Worm (Caenorhabditis elegans) whole organism, early embryonic: ENCODE results near the gene mcm-6.

Source experiments
- B0310.2 ChIP-seq: sonication (generic microtip); optimal IDR thresholded peaks from 2 replicates; lab custom pipeline; 2016; ENCODE audit warnings: mild to moderate bottlenecking, missing genetic modification characterization, missing compliant biosample characterization
- F13C5.2 ChIP-seq: sonication (generic microtip); optimal IDR thresholded peaks from 2 replicates; lab custom pipeline; 2017; ENCODE audit warnings: mild to moderate bottlenecking, missing genetic modification characterization, inconsistent platforms, missing compliant biosample characterization
- aly-1 ChIP-seq: sonication (generic microtip); optimal IDR thresholded peaks from 2 replicates; lab custom pipeline; 2016; ENCODE audit warnings: missing genetic modification characterization, missing compliant biosample characterization
- ama-1 ChIP-seq: fragments of 150-350 bp; optimal IDR thresholded peaks from 2 replicates; lab custom pipeline; 2014
- ceh-13 ChIP-seq: fragments of 200-800 bp; sonication (Bioruptor generic); optimal IDR thresholded peaks from 2 replicates; lab custom pipeline; 2018; ENCODE audit warnings: mild to moderate bottlenecking, missing genetic modification characterization, missing compliant biosample characterization
- ceh-36 ChIP-seq: sonication (generic microtip); optimal IDR thresholded peaks from 2 replicates; lab custom pipeline; 2016; ENCODE audit warnings: missing genetic modification characterization, inconsistent platforms, missing compliant biosample characterization
- ets-7 ChIP-seq: sonication (generic microtip); optimal IDR thresholded peaks from 2 replicates; lab custom pipeline; 2016; ENCODE audit warnings: missing genotype, missing genetic modification characterization, missing compliant biosample characterization
- flt-1 ChIP-seq: fragments of 200-800 bp; sonication (Bioruptor generic); IDR thresholded peaks from 2 replicates; pipeline ENCODE4 v1.3.6; 2022; ENCODE audit warnings: missing genetic modification characterization, missing compliant biosample characterization
- hmbx-1 ChIP-seq: sonication (generic microtip); optimal IDR thresholded peaks from 2 replicates; lab custom pipeline; 2016; ENCODE audit warnings: mild to moderate bottlenecking, missing genetic modification characterization, missing compliant biosample characterization
- hmg-4 ChIP-seq: fragments of 200-800 bp; sonication (Bioruptor generic); optimal IDR thresholded peaks from 2 replicates; lab custom pipeline; 2018; ENCODE audit warnings: mild to moderate bottlenecking, missing genetic modification characterization, missing compliant biosample characterization
- hnd-1 ChIP-seq: sonication (generic microtip); optimal IDR thresholded peaks from 2 replicates; lab custom pipeline; 2016; ENCODE audit warnings: missing genetic modification characterization, missing compliant biosample characterization
- pes-1 ChIP-seq: fragments of 200-800 bp; sonication (Bioruptor generic); IDR thresholded peaks from 2 replicates; pipeline ENCODE4 v1.3.6; 2022; ENCODE audit warnings: missing genetic modification reagents, missing genetic modification characterization, missing compliant biosample characterization
- scrt-1 ChIP-seq: fragments of 200-800 bp; sonication (Bioruptor generic); IDR thresholded peaks from 2 replicates; pipeline ENCODE4 v1.3.6; 2022; ENCODE audit warnings: missing genetic modification characterization, missing compliant biosample characterization
- sea-1 ChIP-seq: fragments of 200-800 bp; sonication (Bioruptor generic); conservative IDR thresholded peaks from 2 replicates; pipeline ENCODE4 v1.3.6; 2022; ENCODE audit warnings: missing genetic modification characterization, missing compliant biosample characterization
- tbx-11 ChIP-seq: fragments of 200-800 bp; sonication (Bioruptor generic); IDR thresholded peaks from 2 replicates; pipeline ENCODE4 v1.3.6; 2022; ENCODE audit warnings: missing genetic modification characterization, missing compliant biosample characterization
- tbx-37 ChIP-seq: fragments of 200-800 bp; sonication (Bioruptor generic); conservative IDR thresholded peaks from 2 replicates; pipeline ENCODE4 v1.3.6; 2022; ENCODE audit warnings: missing genetic modification reagents, missing genetic modification characterization, missing compliant biosample characterization
- tra-4 ChIP-seq: sonication (generic microtip); optimal IDR thresholded peaks from 2 replicates; lab custom pipeline; 2017; ENCODE audit warnings: missing genetic modification characterization, missing compliant biosample characterization

mcm-6 gene

DNA sequence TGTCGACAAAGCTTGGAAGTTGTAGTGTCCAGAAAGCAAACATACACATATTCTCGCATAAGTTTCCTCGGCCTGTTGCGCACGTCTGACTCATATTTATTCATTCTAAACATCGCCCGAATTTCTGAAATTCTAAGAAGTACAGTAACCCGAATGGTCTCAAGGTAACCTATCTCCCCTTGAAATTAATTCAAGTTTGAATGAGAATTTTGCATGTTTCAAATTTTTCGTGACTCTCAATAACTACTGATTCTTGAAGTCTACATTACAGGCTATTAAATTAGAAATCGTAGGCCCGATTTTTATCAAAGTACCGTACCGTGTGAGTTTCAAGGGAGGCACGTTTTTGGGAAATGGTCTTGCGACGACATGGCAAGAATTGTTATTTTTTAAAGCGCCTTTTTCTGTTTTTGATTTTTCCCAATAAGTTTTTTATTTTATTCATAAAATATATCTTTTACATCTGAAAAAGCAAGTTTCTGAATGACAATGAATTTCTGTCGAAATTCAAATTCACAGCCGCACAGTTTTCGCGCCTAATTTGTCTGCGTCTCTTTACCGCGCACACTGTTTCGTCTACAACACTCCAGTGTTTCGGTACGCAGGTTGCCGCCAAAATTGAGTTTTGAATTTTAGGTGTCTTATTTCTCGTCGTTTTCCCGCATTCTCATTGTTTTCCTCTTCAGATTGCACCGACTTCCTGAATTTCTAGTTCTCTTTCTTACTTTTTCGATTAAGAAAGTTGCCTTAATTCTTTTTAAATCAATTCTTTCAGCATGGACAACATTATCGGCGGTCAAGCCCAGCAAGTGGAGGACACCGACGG, at the start of gene mcm-6, which contains the start of gene R10E11.9:
Gene mcm-6 (plus strand): TSS at position 776 of the 826 bp plus-strand sequence.
Gene R10E11.9 (minus strand): TSS at position 51 of the 826 bp plus-strand sequence.
- no peak for TF ChIP-seq sea-1 (GFP tag; lab: Robert Waterston, UW)
- no peak for TF ChIP-seq ama-1 (lab: Kevin White, UChicago)
- no peak for TF ChIP-seq hnd-1 (tag; lab: Kevin White, UChicago)
- no peak for TF ChIP-seq ceh-13 (GFP tag; lab: Kevin White, UChicago)
- no peak for TF ChIP-seq scrt-1 (GFP tag; lab: Robert Waterston, UW)
- TF ChIP-seq flt-1 (GFP tag; lab: Robert Waterston, UW), result no peak
- TF ChIP-seq tbx-37 (GFP tag; lab: Robert Waterston, UW), result no peak
- no peak for TF ChIP-seq B0310.2
- TF ChIP-seq pes-1 (GFP tag; lab: Robert Waterston, UW), result no peak
- TF ChIP-seq hmg-4 (GFP tag; lab: Kevin White, UChicago), result no peak
- no peak for TF ChIP-seq F13C5.2 (tag; lab: Kevin White, UChicago)
- TF ChIP-seq tbx-11 (GFP tag; lab: Robert Waterston, UW), result no peak

DNA sequence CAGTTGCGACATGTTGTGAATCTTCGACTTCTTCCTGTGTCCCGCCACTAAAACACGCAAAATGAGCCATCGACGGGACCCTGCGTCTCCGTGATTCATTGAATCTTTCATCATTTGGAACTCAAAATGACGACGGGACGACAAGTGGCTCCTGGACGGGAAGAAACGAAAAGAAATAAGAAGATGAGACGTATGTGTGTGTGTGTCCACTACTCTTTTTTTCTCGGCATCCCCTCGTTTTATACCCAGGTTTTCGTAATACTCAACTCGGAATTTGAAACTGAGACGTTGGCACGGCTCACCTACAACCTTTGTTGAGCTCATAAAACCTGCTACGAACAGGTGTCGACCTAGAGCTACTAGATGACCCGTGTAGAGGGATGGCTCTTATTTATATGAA, 49.6 kb upstream of the mcm-6 start:
- TF ChIP-seq scrt-1 (GFP tag; lab: Robert Waterston, UW), result no peak
- no peak for TF ChIP-seq pes-1 (GFP tag; lab: Robert Waterston, UW)
- no peak for TF ChIP-seq hnd-1 (tag; lab: Kevin White, UChicago)
- no peak for TF ChIP-seq hmg-4 (GFP tag; lab: Kevin White, UChicago)
- TF ChIP-seq hmbx-1 (tag; lab: Kevin White, UChicago), result no peak
- TF ChIP-seq ceh-36, result no peak

DNA sequence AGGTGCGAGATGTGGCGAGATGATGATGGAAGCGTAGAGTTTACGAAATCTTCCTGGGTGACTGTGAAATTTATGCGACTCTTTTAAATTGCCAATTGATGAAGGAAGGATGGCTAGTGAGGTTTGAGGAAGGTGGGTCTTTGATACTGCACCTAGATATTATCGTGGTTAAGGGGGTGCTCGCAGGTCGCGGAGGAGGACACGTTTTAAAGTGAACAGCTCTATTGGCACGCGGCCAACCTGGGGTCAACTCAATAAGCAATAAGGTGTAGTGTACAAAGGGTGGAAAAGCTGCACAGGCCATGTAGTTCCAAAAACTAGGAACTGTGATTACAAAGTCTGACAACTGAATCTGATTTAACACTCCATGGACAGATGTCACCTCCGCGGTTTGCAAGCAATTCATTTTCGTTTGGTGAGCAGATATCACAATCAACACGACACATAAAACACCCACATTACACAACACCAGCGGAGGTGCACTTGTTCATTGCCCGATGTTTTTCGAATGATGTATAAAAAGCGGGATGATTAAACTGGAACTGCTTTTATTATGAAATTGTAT, 48.8 kb upstream of the mcm-6 start:
- TF ChIP-seq ama-1 (lab: Kevin White, UChicago) (no peak), tbx-37 (GFP tag; lab: Robert Waterston, UW) (no peak), ets-7 (tag; lab: Kevin White, UChicago) (no peak), tbx-11 (GFP tag; lab: Robert Waterston, UW) (no peak)

DNA sequence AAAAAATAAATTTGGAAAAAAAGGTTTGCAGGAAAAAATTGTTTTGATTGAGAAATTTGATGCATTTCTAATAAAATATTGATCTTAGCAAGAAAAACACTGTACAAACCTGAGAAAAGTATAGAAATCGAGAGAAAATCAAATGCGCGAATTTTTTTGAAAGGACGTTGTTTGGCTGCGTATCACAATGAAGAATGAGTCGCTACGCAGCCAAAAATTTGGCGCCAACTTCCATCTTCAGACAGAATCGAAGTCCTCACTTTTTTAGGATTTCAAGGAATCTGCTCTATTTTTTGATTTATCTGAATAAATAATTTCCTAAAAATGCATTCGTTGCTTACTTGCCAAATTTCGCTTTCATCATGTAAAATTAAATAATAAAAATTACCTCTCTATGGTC, 47.5 kb upstream of the mcm-6 start:
- no peak for TF ChIP-seq B0310.2
- no peak for TF ChIP-seq tra-4 (tag; lab: Kevin White, UChicago)
- TF ChIP-seq pes-1 (GFP tag; lab: Robert Waterston, UW), result no peak
- no peak for TF ChIP-seq hmg-4 (GFP tag; lab: Kevin White, UChicago)
- no peak for TF ChIP-seq scrt-1 (GFP tag; lab: Robert Waterston, UW)
- no peak for TF ChIP-seq sea-1 (GFP tag; lab: Robert Waterston, UW)
- TF ChIP-seq ama-1 (lab: Kevin White, UChicago), result no peak
- no peak for TF ChIP-seq hnd-1 (tag; lab: Kevin White, UChicago)
- TF ChIP-seq ceh-13 (GFP tag; lab: Kevin White, UChicago), result no peak
- no peak for TF ChIP-seq ets-7 (tag; lab: Kevin White, UChicago)
- no peak for TF ChIP-seq F13C5.2 (tag; lab: Kevin White, UChicago)
- no peak for TF ChIP-seq aly-1 (tag; lab: Kevin White, UChicago)
- TF ChIP-seq hmbx-1 (tag; lab: Kevin White, UChicago), result no peak
- TF ChIP-seq tbx-37 (GFP tag; lab: Robert Waterston, UW), result no peak
- no peak for TF ChIP-seq tbx-11 (GFP tag; lab: Robert Waterston, UW)
- TF ChIP-seq flt-1 (GFP tag; lab: Robert Waterston, UW), result no peak
- no peak for TF ChIP-seq ceh-36

DNA sequence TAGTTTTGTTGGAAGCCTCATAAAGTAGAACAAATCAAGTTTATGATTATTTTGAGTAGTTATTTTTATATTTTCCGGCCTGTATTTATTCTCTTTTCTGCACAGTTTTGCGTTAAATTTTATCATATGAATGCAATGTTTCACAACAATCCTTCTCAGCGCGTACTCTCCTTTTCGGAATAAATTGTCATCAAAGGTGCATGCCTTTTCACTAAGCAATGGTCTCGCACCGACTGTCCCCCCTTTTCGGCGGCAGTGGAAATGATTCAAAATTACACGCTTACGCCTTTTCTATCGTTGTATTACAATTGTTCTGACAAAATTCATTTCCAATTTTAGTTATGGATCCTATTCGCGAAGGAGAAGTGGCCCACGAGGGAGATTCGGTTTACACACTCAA, 47.0 kb upstream of the mcm-6 start, which contains the start of the genes iff-1 and cdk-1:
Gene iff-1 (minus strand): TSS at position 61 of the 400 bp plus-strand sequence.
Gene cdk-1 (plus strand): TSS at position 340 of the 400 bp plus-strand sequence.
- no peak for TF ChIP-seq tra-4 (tag; lab: Kevin White, UChicago)
- TF ChIP-seq ceh-36, result no peak
- TF ChIP-seq hmbx-1 (tag; lab: Kevin White, UChicago), result no peak
- TF ChIP-seq hmg-4 (GFP tag; lab: Kevin White, UChicago), result peak; percentile 33

DNA sequence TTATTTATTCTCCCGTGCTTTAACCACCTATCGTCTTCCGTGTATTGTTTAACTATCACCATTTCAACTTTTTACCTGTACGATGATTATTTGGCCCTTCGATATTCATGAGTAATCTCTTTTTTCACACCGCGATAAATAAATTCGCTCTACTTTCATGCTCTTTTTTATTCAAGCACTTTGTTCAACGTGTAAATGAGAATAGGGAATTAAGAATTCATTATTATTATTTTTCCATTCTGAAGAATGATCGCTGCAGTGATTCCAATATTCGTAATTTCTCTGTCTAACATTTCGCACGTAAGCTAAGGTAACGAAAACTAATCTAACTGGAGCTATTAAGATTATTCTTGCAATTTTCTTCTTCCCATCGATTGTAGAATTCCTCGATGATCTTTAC, 45.5 kb upstream of the mcm-6 start, which contains the start of gene T05G5.4:
Gene T05G5.4 (plus strand): TSS at position 241 of the 400 bp plus-strand sequence.
- no peak for TF ChIP-seq B0310.2
- TF ChIP-seq ceh-13 (GFP tag; lab: Kevin White, UChicago), result no peak
- no peak for TF ChIP-seq hmbx-1 (tag; lab: Kevin White, UChicago)
- no peak for TF ChIP-seq ceh-36
- TF ChIP-seq scrt-1 (GFP tag; lab: Robert Waterston, UW), result no peak
- TF ChIP-seq pes-1 (GFP tag; lab: Robert Waterston, UW), result no peak
- TF ChIP-seq aly-1 (tag; lab: Kevin White, UChicago), result no peak
- no peak for TF ChIP-seq ama-1 (lab: Kevin White, UChicago)

DNA sequence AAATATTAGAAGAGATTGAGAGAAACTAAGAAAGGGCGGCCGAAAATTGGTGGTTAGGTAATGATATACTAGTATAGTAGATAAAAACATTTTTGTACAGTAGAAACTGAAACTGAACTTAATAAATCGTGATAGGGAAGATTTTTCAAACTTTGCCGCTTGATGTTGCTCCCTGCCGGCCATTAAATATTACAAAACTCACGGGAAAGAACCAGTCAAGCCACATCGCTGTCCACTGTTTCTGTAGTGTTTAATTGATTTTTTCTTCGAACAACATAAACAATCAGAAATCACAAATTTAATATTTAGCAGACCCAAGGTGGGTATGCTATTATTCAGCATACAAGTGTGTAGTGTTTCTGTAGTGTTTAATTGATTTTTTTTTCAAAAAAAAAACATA, 43.1 kb upstream of the mcm-6 start, which contains the start of gene T05G5.5:
Gene T05G5.5 (minus strand): TSS at position 359 of the 400 bp plus-strand sequence.
- no peak for TF ChIP-seq aly-1 (tag; lab: Kevin White, UChicago)
- TF ChIP-seq hnd-1 (tag; lab: Kevin White, UChicago), result no peak
- no peak for TF ChIP-seq tra-4 (tag; lab: Kevin White, UChicago)
- TF ChIP-seq ets-7 (tag; lab: Kevin White, UChicago), result no peak
- no peak for TF ChIP-seq F13C5.2 (tag; lab: Kevin White, UChicago)
